Fruit fly (Drosophila melanogaster) whole organism, adult: ENCODE results near the gene TkR99D.
A peak's percentile ranks its signal among the peaks of the same experiment; 100 is the strongest.

Source experiments
- CG11617 ChIP-seq: fragments of 200-800 bp; sonication (Bioruptor generic); optimal IDR thresholded peaks from 2 replicates; lab custom pipeline; 2017; ENCODE audit warnings: mild to moderate bottlenecking, missing biosample characterization, missing genetic modification reagents, missing genetic modification characterization
- CG12768 ChIP-seq: fragments of 200-800 bp; sonication (Bioruptor generic); optimal IDR thresholded peaks from 2 replicates; lab custom pipeline; 2017; ENCODE audit warnings: missing biosample characterization, missing genetic modification characterization, mild to moderate bottlenecking, moderate library complexity, missing genetic modification reagents
- CG14711 ChIP-seq: fragments of 200-800 bp; sonication (Bioruptor generic); optimal IDR thresholded peaks from 2 replicates; lab custom pipeline; 2018; ENCODE audit warnings: missing biosample characterization, mild to moderate bottlenecking, missing genetic modification characterization, moderate library complexity
- CG1620 ChIP-seq: fragments of 200-800 bp; sonication (Bioruptor generic); optimal IDR thresholded peaks from 2 replicates; lab custom pipeline; 2016; ENCODE audit warnings: missing biosample characterization, missing genetic modification characterization
- CG33017 ChIP-seq: fragments of 200-800 bp; sonication (Bioruptor generic); optimal IDR thresholded peaks from 2 replicates; lab custom pipeline; 2018; ENCODE audit warnings: missing biosample characterization, mild to moderate bottlenecking, missing genetic modification characterization, moderate library complexity
- CG5204 ChIP-seq: fragments of 200-800 bp; sonication (Bioruptor generic); optimal IDR thresholded peaks from 2 replicates; lab custom pipeline; 2016; ENCODE audit warnings: missing biosample characterization, missing genetic modification characterization
- CG7045 ChIP-seq: fragments of 200-800 bp; sonication (Bioruptor generic); optimal IDR thresholded peaks from 2 replicates; lab custom pipeline; 2017; ENCODE audit warnings: missing biosample characterization, mild to moderate bottlenecking, missing genetic modification characterization
- CG7101 ChIP-seq: fragments of 200-800 bp; sonication (Bioruptor generic); optimal IDR thresholded peaks from 2 replicates; lab custom pipeline; 2018; ENCODE audit warnings: missing biosample characterization, mild to moderate bottlenecking, missing genetic modification characterization, moderate library complexity
- Clk ChIP-seq: fragments of 200-800 bp; sonication (Bioruptor generic); optimal IDR thresholded peaks from 2 replicates; lab custom pipeline; 2017; ENCODE audit warnings: missing biosample characterization, missing genetic modification characterization
- Crg-1 ChIP-seq: fragments of 200-800 bp; sonication (Bioruptor generic); optimal IDR thresholded peaks from 2 replicates; lab custom pipeline; 2016; ENCODE audit warnings: missing biosample characterization, missing genetic modification characterization
- Hr96 ChIP-seq: fragments of 200-800 bp; sonication (Bioruptor generic); optimal IDR thresholded peaks from 2 replicates; lab custom pipeline; 2016; ENCODE audit warnings: missing biosample characterization, missing genetic modification characterization
- Mnt ChIP-seq: fragments of 200-800 bp; sonication (Bioruptor generic); optimal IDR thresholded peaks from 2 replicates; lab custom pipeline; 2016; ENCODE audit warnings: missing biosample characterization, mild to moderate bottlenecking, missing genetic modification characterization
- bab1 ChIP-seq: fragments of 200-800 bp; sonication (Bioruptor generic); optimal IDR thresholded peaks from 3 replicates; lab custom pipeline; 2019; ENCODE audit warnings: missing biosample characterization, mild to moderate bottlenecking, missing genetic modification characterization, moderate library complexity
- cic ChIP-seq: fragments of 200-800 bp; sonication (Bioruptor generic); optimal IDR thresholded peaks from 2 replicates; lab custom pipeline; 2017; ENCODE audit warnings: missing biosample characterization, mild to moderate bottlenecking, missing genetic modification characterization, moderate library complexity
- cnc ChIP-seq, 2 experiments: fragments of >200 bp; optimal IDR thresholded peaks; 2 replicates each; lab custom pipeline; 2017
- kay ChIP-seq: fragments of 200-800 bp; sonication (Bioruptor generic); peaks from one replicate; lab custom pipeline; 2016; ENCODE audit warnings: missing biosample characterization, missing genetic modification characterization, borderline replicate concordance
- ovo ChIP-seq: fragments of 200-800 bp; sonication (Bioruptor generic); optimal IDR thresholded peaks from 2 replicates; lab custom pipeline; 2016; ENCODE audit warnings: missing biosample characterization, missing genetic modification characterization
- pad ChIP-seq: fragments of 200-800 bp; sonication (Bioruptor generic); optimal IDR thresholded peaks from 3 replicates; lab custom pipeline; 2017; ENCODE audit warnings: missing biosample characterization, missing genetic modification characterization, mild to moderate bottlenecking, moderate library complexity, missing genetic modification reagents
- tj ChIP-seq: fragments of 200-800 bp; sonication (Bioruptor generic); optimal IDR thresholded peaks from 3 replicates; lab custom pipeline; 2017; ENCODE audit warnings: missing biosample characterization, mild to moderate bottlenecking, missing genetic modification characterization, moderate library complexity
- toe ChIP-seq: fragments of 200-800 bp; sonication (Bioruptor generic); optimal IDR thresholded peaks from 2 replicates; lab custom pipeline; 2016; ENCODE audit warnings: missing biosample characterization, missing genetic modification characterization

The TkR99D gene

DNA sequence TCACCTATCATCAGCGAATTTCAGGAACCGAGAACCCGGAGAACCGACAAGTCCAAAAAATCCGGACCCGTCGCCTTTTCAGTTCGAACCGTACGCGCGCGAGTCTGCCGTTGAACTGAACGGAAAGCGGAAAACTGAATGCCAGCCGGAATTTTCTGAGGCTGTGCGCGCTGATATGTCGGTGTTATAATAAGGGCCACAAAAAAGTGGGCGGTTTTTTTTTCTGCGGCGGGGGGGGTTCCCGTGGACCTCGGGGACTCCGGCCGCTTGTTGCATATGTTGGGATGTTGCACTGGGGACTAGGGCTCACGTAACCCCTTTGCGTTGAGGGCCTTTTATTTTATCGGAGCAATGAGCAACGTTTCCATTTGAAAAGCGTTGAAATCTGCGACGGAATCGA is at the start of gene TkR99D:
TSS of gene TkR99D (minus strand) at position 101 of the 400 bp plus-strand sequence.
- TF ChIP-seq toe (GFP tag; lab: Kevin White, UChicago): no peak
- TF ChIP-seq bab1 (GFP tag; lab: Kevin White, UChicago): no peak
- no peak for TF ChIP-seq tj (GFP tag; lab: Kevin White, UChicago)
- no peak for TF ChIP-seq pad
- TF ChIP-seq CG33017 (tag; lab: Kevin White, UChicago): no peak
- TF ChIP-seq cic (GFP tag; lab: Kevin White, UChicago): no peak
- no peak for TF ChIP-seq ovo (GFP tag; lab: Kevin White, UChicago)
- no peak for TF ChIP-seq Hr96
- no peak for TF ChIP-seq CG12768
- TF ChIP-seq CG5204 (GFP tag; lab: Kevin White, UChicago): no peak
- no peak for TF ChIP-seq Clk (GFP tag; lab: Kevin White, UChicago)
- no peak for TF ChIP-seq CG14711
- no peak for TF ChIP-seq Crg-1 (GFP tag; lab: Kevin White, UChicago)
- TF ChIP-seq CG1620 (GFP tag; lab: Kevin White, UChicago): no peak
- no peak for TF ChIP-seq Mnt
- TF ChIP-seq CG7045 (GFP tag; lab: Kevin White, UChicago): no peak
- no peak for TF ChIP-seq CG7101 (tag; lab: Kevin White, UChicago)
- no peak for TF ChIP-seq kay (GFP tag; lab: Kevin White, UChicago)

DNA sequence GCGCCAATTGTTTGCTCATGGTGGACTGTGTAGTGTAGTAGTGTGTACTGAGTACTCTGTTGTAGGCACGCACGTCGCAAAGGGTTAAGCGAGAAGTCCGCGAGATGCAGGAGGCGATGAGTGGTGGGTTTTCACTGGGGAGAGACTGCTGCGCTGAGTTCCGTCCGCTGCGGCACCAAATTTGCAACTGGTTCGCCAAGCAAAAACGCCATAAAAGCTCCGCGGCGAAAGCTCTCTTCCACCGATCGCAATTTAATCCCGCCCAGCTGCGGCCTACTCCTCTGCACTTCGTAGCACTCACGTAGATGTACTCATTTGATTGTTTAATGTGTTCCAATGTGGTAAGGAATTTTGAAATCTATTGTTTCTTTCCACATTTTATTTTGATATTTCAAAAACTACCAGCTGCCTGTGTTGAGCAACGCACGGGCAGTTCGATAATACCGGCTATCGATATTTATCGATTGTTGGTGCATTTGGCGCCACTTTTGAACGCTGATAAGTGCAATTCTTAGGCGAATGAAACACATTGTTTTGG is 45.8 kb upstream of the TkR99D start, which contains the start of gene CG7920:
TSS of gene CG7920 (minus strand) at position 308 of the 538 bp plus-strand sequence.
- no peak for TF ChIP-seq Clk (GFP tag; lab: Kevin White, UChicago)
- TF ChIP-seq CG11617 (GFP tag; lab: Kevin White, UChicago): peak; percentile 54
- no peak for TF ChIP-seq ovo (GFP tag; lab: Kevin White, UChicago)
- TF ChIP-seq toe (GFP tag; lab: Kevin White, UChicago): peak; percentile 7
- peak; percentile 83 for TF ChIP-seq bab1 (GFP tag; lab: Kevin White, UChicago)
- no peak for TF ChIP-seq kay (GFP tag; lab: Kevin White, UChicago)
- peak; percentile 37 for TF ChIP-seq CG7045 (GFP tag; lab: Kevin White, UChicago)
- TF ChIP-seq CG7101 (tag; lab: Kevin White, UChicago): peak; percentile 69
- peak; percentile 68 for TF ChIP-seq Hr96
- no peak for TF ChIP-seq CG5204 (GFP tag; lab: Kevin White, UChicago)
- peak; percentile 59 for TF ChIP-seq CG1620 (GFP tag; lab: Kevin White, UChicago)
- peak; percentile 31 for TF ChIP-seq cic (GFP tag; lab: Kevin White, UChicago)
- TF ChIP-seq Mnt: peak; percentile 37
- peak; percentile 60 for TF ChIP-seq CG14711
- TF ChIP-seq Crg-1 (GFP tag; lab: Kevin White, UChicago): peak; percentile 72
- peak; percentile 67 for TF ChIP-seq pad
- peak; percentile 41 for TF ChIP-seq CG12768
- TF ChIP-seq cnc (optimal IDR thresholded peaks at IDR 0.05; lab: Kevin White, UChicago): peak in 1 of 2 experiments; percentile 62
- peak; percentile 45 for TF ChIP-seq CG33017 (tag; lab: Kevin White, UChicago)
- TF ChIP-seq tj (GFP tag; lab: Kevin White, UChicago): no peak

DNA sequence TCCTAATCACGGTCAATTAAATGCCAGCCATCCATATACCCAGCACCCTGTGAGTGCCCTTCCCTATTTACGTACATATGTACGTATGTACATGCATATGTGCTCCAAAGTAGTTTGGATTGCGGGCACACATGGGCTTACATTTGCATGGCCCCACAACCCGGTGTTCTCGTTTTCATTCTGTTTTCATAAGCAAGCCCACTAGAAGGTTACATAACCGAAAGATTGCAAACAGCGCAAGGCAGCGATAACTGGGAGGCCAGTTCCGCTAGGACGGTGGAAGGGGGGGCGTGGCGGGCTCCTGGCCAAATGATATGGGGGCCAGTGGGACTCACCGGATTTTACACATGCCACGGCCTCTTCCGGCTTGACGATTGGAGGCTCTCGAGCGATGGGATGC is 45.2 kb upstream of the TkR99D start:
- TF ChIP-seq kay (GFP tag; lab: Kevin White, UChicago) (no peak), CG33017 (tag; lab: Kevin White, UChicago) (no peak), pad (no peak), cic (GFP tag; lab: Kevin White, UChicago) (peak; percentile 49), CG12768 (no peak)

DNA sequence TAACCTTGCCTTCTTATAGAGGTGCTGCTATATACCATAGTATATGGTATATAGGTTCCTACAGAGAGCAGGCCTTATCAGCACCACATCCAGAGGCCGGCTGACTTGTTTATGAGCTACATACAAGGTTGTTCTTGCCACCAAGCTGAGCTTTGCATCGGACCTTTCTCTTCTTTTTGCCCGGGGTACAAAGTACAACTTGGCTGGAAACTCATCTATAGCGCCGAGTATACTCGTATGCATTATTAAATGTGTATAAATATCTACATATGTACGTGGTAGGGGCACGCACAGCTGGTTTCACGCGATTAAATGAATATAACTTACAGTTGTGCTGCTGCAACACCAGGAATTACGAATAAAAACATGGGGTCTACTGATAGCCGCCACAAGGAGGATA is 44.7 kb upstream of the TkR99D start:
- TF ChIP-seq CG7045 (GFP tag; lab: Kevin White, UChicago): no peak
- TF ChIP-seq CG12768: peak; percentile 37
- no peak for TF ChIP-seq bab1 (GFP tag; lab: Kevin White, UChicago)
- no peak for TF ChIP-seq Hr96
- TF ChIP-seq CG14711: no peak

DNA sequence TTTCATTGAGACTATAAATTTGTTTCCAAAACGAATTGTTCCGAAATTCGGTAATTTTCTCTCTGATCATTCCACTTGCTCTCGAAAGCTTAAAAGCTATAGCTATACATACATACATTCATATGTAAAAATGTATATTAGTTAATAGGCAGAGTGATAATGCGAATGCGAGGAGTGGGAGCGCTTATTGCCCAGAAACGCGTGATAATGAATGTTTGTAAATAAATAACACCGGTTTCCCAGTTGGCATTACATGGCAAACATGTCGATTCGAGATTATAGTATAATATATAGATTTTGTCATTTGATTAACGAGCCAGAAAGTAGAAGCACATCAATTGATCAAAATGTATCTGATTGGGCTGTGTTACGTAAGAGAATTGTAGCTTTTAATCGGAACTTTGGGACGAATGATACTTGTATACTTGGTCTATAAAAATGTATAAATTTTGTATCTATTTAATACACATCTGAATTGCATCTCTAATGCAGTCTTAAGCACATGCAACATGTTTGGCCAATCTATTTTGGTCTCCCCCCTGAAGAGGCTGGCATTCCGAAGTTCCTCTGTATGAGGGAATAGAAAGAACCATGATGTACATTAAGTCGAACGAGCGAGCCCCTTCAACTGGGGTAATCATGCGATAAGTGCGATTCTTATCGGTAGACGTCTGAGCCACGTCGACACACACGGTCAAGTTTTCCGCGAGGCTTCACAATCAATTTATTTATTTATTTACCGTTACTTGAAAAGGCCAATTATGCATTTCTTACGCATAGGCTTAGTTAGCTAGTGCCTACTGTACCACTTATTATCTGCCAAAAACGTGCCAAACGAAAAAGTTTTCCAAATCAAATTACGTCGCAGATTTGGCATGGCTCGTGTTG is 43.6 kb upstream of the TkR99D start:
- TF ChIP-seq pad (peak; percentile 13), CG7101 (tag; lab: Kevin White, UChicago) (peak; percentile 1), cic (GFP tag; lab: Kevin White, UChicago) (peak; percentile 87), CG12768 (peak; percentile 37), Mnt (peak; percentile 35), CG5204 (GFP tag; lab: Kevin White, UChicago) (no peak), Clk (GFP tag; lab: Kevin White, UChicago) (no peak), CG1620 (GFP tag; lab: Kevin White, UChicago) (no peak), CG11617 (GFP tag; lab: Kevin White, UChicago) (peak; percentile 30), tj (GFP tag; lab: Kevin White, UChicago) (peak; percentile 22), ovo (GFP tag; lab: Kevin White, UChicago) (peak; percentile 17), CG7045 (GFP tag; lab: Kevin White, UChicago) (peak; percentile 16), Crg-1 (GFP tag; lab: Kevin White, UChicago) (peak; percentile 8)

DNA sequence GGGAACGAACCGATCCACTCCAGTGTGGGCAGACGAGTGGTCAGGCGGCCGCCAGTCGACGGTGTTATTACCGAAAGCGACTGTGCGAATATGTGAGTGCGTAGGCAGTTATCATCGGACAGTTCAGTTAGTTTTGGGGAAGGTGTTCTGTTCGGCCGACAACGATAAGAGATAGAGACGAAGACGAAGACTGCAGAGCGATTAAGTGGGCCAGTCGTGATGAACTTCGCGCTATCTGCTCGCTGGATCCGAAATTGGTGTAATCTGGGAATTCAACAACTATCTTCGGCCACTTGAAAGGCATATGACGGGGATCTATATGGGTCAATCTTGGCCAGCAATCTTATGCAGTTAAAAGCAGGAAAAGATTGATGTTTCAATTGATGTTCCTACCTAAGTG is 39.9 kb upstream of the TkR99D start, which contains the start of gene CG7912:
TSS of gene CG7912 (minus strand) at position 17 of the 400 bp plus-strand sequence.
- TF ChIP-seq CG7101 (tag; lab: Kevin White, UChicago) (no peak), CG14711 (no peak), Hr96 (no peak), ovo (GFP tag; lab: Kevin White, UChicago) (no peak), CG5204 (GFP tag; lab: Kevin White, UChicago) (no peak), Crg-1 (GFP tag; lab: Kevin White, UChicago) (no peak), cnc (optimal IDR thresholded peaks at IDR 0.05; lab: Kevin White, UChicago) (no peak), CG12768 (no peak), CG1620 (GFP tag; lab: Kevin White, UChicago) (no peak), tj (GFP tag; lab: Kevin White, UChicago) (no peak), cic (GFP tag; lab: Kevin White, UChicago) (no peak), Mnt (no peak), CG11617 (GFP tag; lab: Kevin White, UChicago) (no peak), kay (GFP tag; lab: Kevin White, UChicago) (no peak), Clk (GFP tag; lab: Kevin White, UChicago) (no peak), CG7045 (GFP tag; lab: Kevin White, UChicago) (no peak), CG33017 (tag; lab: Kevin White, UChicago) (no peak)
